Fruit fly (Drosophila melanogaster) whole organism, adult: ENCODE results near the gene Mbs.

Source experiments
- CG11617 ChIP-seq: fragments of 200-800 bp; sonication (Bioruptor generic); optimal IDR thresholded peaks from 2 replicates; lab custom pipeline; 2017; ENCODE audit warnings: mild to moderate bottlenecking, missing biosample characterization, missing genetic modification reagents, missing genetic modification characterization
- CG14711 ChIP-seq: fragments of 200-800 bp; sonication (Bioruptor generic); optimal IDR thresholded peaks from 2 replicates; lab custom pipeline; 2018; ENCODE audit warnings: missing biosample characterization, mild to moderate bottlenecking, missing genetic modification characterization, moderate library complexity
- CG1620 ChIP-seq: fragments of 200-800 bp; sonication (Bioruptor generic); optimal IDR thresholded peaks from 2 replicates; lab custom pipeline; 2016; ENCODE audit warnings: missing biosample characterization, missing genetic modification characterization
- CG5204 ChIP-seq: fragments of 200-800 bp; sonication (Bioruptor generic); optimal IDR thresholded peaks from 2 replicates; lab custom pipeline; 2016; ENCODE audit warnings: missing biosample characterization, missing genetic modification characterization
- CG7045 ChIP-seq: fragments of 200-800 bp; sonication (Bioruptor generic); optimal IDR thresholded peaks from 2 replicates; lab custom pipeline; 2017; ENCODE audit warnings: missing biosample characterization, mild to moderate bottlenecking, missing genetic modification characterization
- CG7101 ChIP-seq: fragments of 200-800 bp; sonication (Bioruptor generic); optimal IDR thresholded peaks from 2 replicates; lab custom pipeline; 2018; ENCODE audit warnings: missing biosample characterization, mild to moderate bottlenecking, missing genetic modification characterization, moderate library complexity
- Hr96 ChIP-seq: fragments of 200-800 bp; sonication (Bioruptor generic); optimal IDR thresholded peaks from 2 replicates; lab custom pipeline; 2016; ENCODE audit warnings: missing biosample characterization, missing genetic modification characterization
- Mnt ChIP-seq: fragments of 200-800 bp; sonication (Bioruptor generic); optimal IDR thresholded peaks from 2 replicates; lab custom pipeline; 2016; ENCODE audit warnings: missing biosample characterization, mild to moderate bottlenecking, missing genetic modification characterization
- cic ChIP-seq: fragments of 200-800 bp; sonication (Bioruptor generic); optimal IDR thresholded peaks from 2 replicates; lab custom pipeline; 2017; ENCODE audit warnings: missing biosample characterization, mild to moderate bottlenecking, missing genetic modification characterization, moderate library complexity
- kay ChIP-seq: fragments of 200-800 bp; sonication (Bioruptor generic); peaks from one replicate; lab custom pipeline; 2016; ENCODE audit warnings: missing biosample characterization, missing genetic modification characterization, borderline replicate concordance
- ovo ChIP-seq: fragments of 200-800 bp; sonication (Bioruptor generic); optimal IDR thresholded peaks from 2 replicates; lab custom pipeline; 2016; ENCODE audit warnings: missing biosample characterization, missing genetic modification characterization
- tj ChIP-seq: fragments of 200-800 bp; sonication (Bioruptor generic); optimal IDR thresholded peaks from 3 replicates; lab custom pipeline; 2017; ENCODE audit warnings: missing biosample characterization, mild to moderate bottlenecking, missing genetic modification characterization, moderate library complexity
- toe ChIP-seq: fragments of 200-800 bp; sonication (Bioruptor generic); optimal IDR thresholded peaks from 2 replicates; lab custom pipeline; 2016; ENCODE audit warnings: missing biosample characterization, missing genetic modification characterization

- TF ChIP-seq kay (GFP tag; lab: Kevin White, UChicago) = no peak
- no peak for TF ChIP-seq ovo (GFP tag; lab: Kevin White, UChicago)
- no peak for TF ChIP-seq CG7101
- no peak for TF ChIP-seq CG11617 (GFP tag; lab: Kevin White, UChicago)
- TF ChIP-seq Mnt = no peak
- no peak for TF ChIP-seq CG7045 (GFP tag; lab: Kevin White, UChicago)
- no peak for TF ChIP-seq Hr96 (GFP tag; lab: Kevin White, UChicago)
- no peak for TF ChIP-seq CG5204 (GFP tag; lab: Kevin White, UChicago)
- TF ChIP-seq toe = no peak
- TF ChIP-seq CG1620 (GFP tag; lab: Kevin White, UChicago) = no peak
- no peak for TF ChIP-seq CG14711
- TF ChIP-seq tj = no peak
- TF ChIP-seq cic (GFP tag; lab: Kevin White, UChicago) = no peak
These were observed 22.8 kb upstream of the Mbs start for dm6 chr3L:16028924-16029323.
